Worm (Caenorhabditis elegans) whole organism, L2 larva: ENCODE measurements around the gene F25E5.16.
A peak's percentile ranks its signal among the peaks of the same experiment; 100 is the strongest.
"Not testable (repeated sequence)": the region's sequence is repeated elsewhere in the genome, so short reads cannot be mapped to it uniquely, and the experiment has no call there.

ENCODE experiments used
- C34F6.9 ChIP-seq: fragments of 150-350 bp; optimal IDR thresholded peaks from 2 replicates; lab custom pipeline; 2014; ENCODE audit warnings: missing biosample characterization, missing genetic modification characterization
- F13H6.1 ChIP-seq: sonication (generic microtip); optimal IDR thresholded peaks from 2 replicates; lab custom pipeline; 2016; ENCODE audit warnings: missing genetic modification characterization, missing compliant biosample characterization
- R02D3.7 ChIP-seq: fragments of 150-350 bp; optimal IDR thresholded peaks from 2 replicates; lab custom pipeline; 2014; ENCODE audit warnings: missing biosample characterization, missing genetic modification characterization
- Y55F3AM.14 ChIP-seq: fragments of 200-800 bp; sonication (Bioruptor generic); optimal IDR thresholded peaks from 2 replicates; lab custom pipeline; 2018; ENCODE audit warnings: mild to moderate bottlenecking, missing genetic modification characterization, missing compliant biosample characterization
- ZK546.5 ChIP-seq: sonication (generic microtip); optimal IDR thresholded peaks from 2 replicates; lab custom pipeline; 2017; ENCODE audit warnings: missing biosample characterization, missing genetic modification characterization
- alr-1 ChIP-seq: fragments of 150-350 bp; optimal IDR thresholded peaks from 2 replicates; lab custom pipeline; 2014; ENCODE audit warnings: missing biosample characterization, missing genetic modification characterization
- aly-2 ChIP-seq: fragments of 150-350 bp; optimal IDR thresholded peaks from 2 replicates; lab custom pipeline; 2014; ENCODE audit warnings: missing biosample characterization, missing genetic modification characterization
- ama-1 ChIP-seq: fragments of 150-350 bp; optimal IDR thresholded peaks from 2 replicates; lab custom pipeline; 2018; ENCODE audit warnings: inconsistent platforms
- blmp-1 ChIP-seq: sonication (generic microtip); optimal IDR thresholded peaks from 2 replicates; lab custom pipeline; 2017; ENCODE audit warnings: missing genetic modification characterization, mild to moderate bottlenecking, missing compliant biosample characterization, antibody characterized with exemption, moderate library complexity; ENCODE audit not compliant: insufficient read depth
- ceh-16 ChIP-seq: fragments of 150-350 bp; optimal IDR thresholded peaks from 2 replicates; lab custom pipeline; 2014; ENCODE audit warnings: missing biosample characterization, missing genetic modification characterization
- ceh-82 ChIP-seq: fragments of 150-350 bp; optimal IDR thresholded peaks from 2 replicates; lab custom pipeline; 2014; ENCODE audit warnings: missing biosample characterization, missing genetic modification characterization
- crh-2 ChIP-seq: sonication (generic microtip); optimal IDR thresholded peaks from 2 replicates; lab custom pipeline; 2017; ENCODE audit warnings: missing biosample characterization, missing genetic modification characterization
- dmd-4 ChIP-seq: sonication (generic microtip); optimal IDR thresholded peaks from 2 replicates; lab custom pipeline; 2017; ENCODE audit warnings: missing biosample characterization, missing genetic modification characterization
- egl-27 ChIP-seq: sonication (generic microtip); optimal IDR thresholded peaks from 3 replicates; lab custom pipeline; 2017; ENCODE audit warnings: missing biosample characterization, missing genetic modification reagents, missing genetic modification characterization
- elt-1 ChIP-seq: fragments of 150-350 bp; optimal IDR thresholded peaks from 2 replicates; lab custom pipeline; 2014; ENCODE audit warnings: missing biosample characterization, missing genetic modification characterization
- elt-3 ChIP-seq: sonication (generic microtip); optimal IDR thresholded peaks from 2 replicates; lab custom pipeline; 2017; ENCODE audit warnings: missing biosample characterization, missing genetic modification characterization
- fos-1 ChIP-seq: fragments of 150-350 bp; optimal IDR thresholded peaks from 2 replicates; lab custom pipeline; 2014; ENCODE audit warnings: missing biosample characterization, missing genetic modification characterization
- lin-13 ChIP-seq: fragments of 150-350 bp; optimal IDR thresholded peaks from 2 replicates; lab custom pipeline; 2014; ENCODE audit warnings: missing biosample characterization, missing genetic modification reagents, missing genetic modification characterization
- lin-39 ChIP-seq: fragments of 150-350 bp; optimal IDR thresholded peaks from 2 replicates; lab custom pipeline; 2014; ENCODE audit warnings: missing biosample characterization, missing genetic modification reagents, missing genetic modification characterization
- lsy-2 ChIP-seq, 2 experiments: fragments of 150-350 bp in 1 of 2; sonication (generic microtip) in 1 of 2; optimal IDR thresholded peaks; 2 replicates each; lab custom pipeline; 2014 to 2017; ENCODE audit warnings: missing biosample characterization in 2 of 2, missing genetic modification characterization in 2 of 2
- mab-5 ChIP-seq: fragments of 150-350 bp; optimal IDR thresholded peaks from 2 replicates; lab custom pipeline; 2014; ENCODE audit warnings: missing biosample characterization, missing genetic modification characterization
- mbf-1 ChIP-seq: sonication (generic microtip); optimal IDR thresholded peaks from 2 replicates; lab custom pipeline; 2017; ENCODE audit warnings: missing biosample characterization, missing genetic modification characterization
- mdl-1 ChIP-seq, 2 experiments: fragments of 150-350 bp in 1 of 2; sonication (generic microtip) in 1 of 2; optimal IDR thresholded peaks; 2 replicates each; lab custom pipeline; 2017; ENCODE audit warnings: missing biosample characterization in 2 of 2, missing genetic modification characterization in 2 of 2
- nhr-10 ChIP-seq: sonication (generic microtip); optimal IDR thresholded peaks from 2 replicates; lab custom pipeline; 2017; ENCODE audit warnings: missing biosample characterization, missing genetic modification characterization
- nhr-11 ChIP-seq: fragments of 150-350 bp; optimal IDR thresholded peaks from 2 replicates; lab custom pipeline; 2014; ENCODE audit warnings: missing biosample characterization, missing genetic modification characterization
- nhr-12 ChIP-seq: fragments of 150-350 bp; optimal IDR thresholded peaks from 2 replicates; lab custom pipeline; 2014; ENCODE audit warnings: missing biosample characterization, missing genetic modification characterization
- nhr-129 ChIP-seq: fragments of 150-350 bp; optimal IDR thresholded peaks from 2 replicates; lab custom pipeline; 2014; ENCODE audit warnings: missing biosample characterization, missing genetic modification characterization
- nhr-21 ChIP-seq: fragments of 150-350 bp; optimal IDR thresholded peaks from 2 replicates; lab custom pipeline; 2014; ENCODE audit warnings: missing biosample characterization, missing genetic modification characterization
- nhr-23 ChIP-seq: fragments of 150-350 bp; optimal IDR thresholded peaks from 2 replicates; lab custom pipeline; 2014; ENCODE audit warnings: missing biosample characterization, missing genetic modification reagents, missing genetic modification characterization
- nhr-237 ChIP-seq: fragments of 150-350 bp; optimal IDR thresholded peaks from 2 replicates; lab custom pipeline; 2014; ENCODE audit warnings: missing biosample characterization, missing genetic modification characterization
- nhr-6 ChIP-seq: fragments of 150-350 bp; optimal IDR thresholded peaks from 2 replicates; lab custom pipeline; 2014; ENCODE audit warnings: missing biosample characterization, missing genetic modification characterization
- nhr-77 ChIP-seq: fragments of 150-350 bp; optimal IDR thresholded peaks from 2 replicates; lab custom pipeline; 2014; ENCODE audit warnings: missing biosample characterization, missing genetic modification characterization
- peb-1 ChIP-seq: fragments of 150-350 bp; optimal IDR thresholded peaks from 2 replicates; lab custom pipeline; 2014; ENCODE audit warnings: missing biosample characterization, missing genetic modification characterization
- sem-4 ChIP-seq: fragments of 150-350 bp; optimal IDR thresholded peaks from 2 replicates; lab custom pipeline; 2014; ENCODE audit warnings: missing biosample characterization, missing genetic modification reagents, missing genetic modification characterization
- skn-1 ChIP-seq: sonication (generic microtip); optimal IDR thresholded peaks from 2 replicates; lab custom pipeline; 2017; ENCODE audit warnings: missing biosample characterization, missing genetic modification characterization
- sma-3 ChIP-seq: sonication (generic microtip); optimal IDR thresholded peaks from 2 replicates; lab custom pipeline; 2016; ENCODE audit warnings: missing genetic modification reagents, missing genetic modification characterization, missing compliant biosample characterization
- snpc-4 ChIP-seq: fragments of 150-350 bp; optimal IDR thresholded peaks from 2 replicates; lab custom pipeline; 2014; ENCODE audit warnings: missing biosample characterization, missing genetic modification characterization
- unc-39 ChIP-seq: fragments of 150-350 bp; optimal IDR thresholded peaks from 2 replicates; lab custom pipeline; 2014; ENCODE audit warnings: missing biosample characterization, missing genetic modification characterization
- unc-55 ChIP-seq: fragments of 150-350 bp; sonication (generic microtip); optimal IDR thresholded peaks from 3 replicates; lab custom pipeline; 2014; ENCODE audit warnings: missing biosample characterization, missing genetic modification reagents, missing genetic modification characterization
- zag-1 ChIP-seq: fragments of 150-350 bp; optimal IDR thresholded peaks from 2 replicates; lab custom pipeline; 2014; ENCODE audit warnings: missing biosample characterization, missing genetic modification characterization
- ztf-1 ChIP-seq: fragments of 200-800 bp; sonication (Bioruptor generic); conservative IDR thresholded peaks from 2 replicates; pipeline ENCODE4 v1.3.6; 2022; ENCODE audit warnings: missing genetic modification characterization, missing compliant biosample characterization
- ztf-11 ChIP-seq: sonication (generic microtip); optimal IDR thresholded peaks from 2 replicates; lab custom pipeline; 2017; ENCODE audit warnings: missing biosample characterization, missing genetic modification characterization
- ztf-4 ChIP-seq: fragments of 150-350 bp; optimal IDR thresholded peaks from 2 replicates; lab custom pipeline; 2014; ENCODE audit warnings: missing biosample characterization, missing genetic modification characterization

The F25E5.16 gene

DNA sequence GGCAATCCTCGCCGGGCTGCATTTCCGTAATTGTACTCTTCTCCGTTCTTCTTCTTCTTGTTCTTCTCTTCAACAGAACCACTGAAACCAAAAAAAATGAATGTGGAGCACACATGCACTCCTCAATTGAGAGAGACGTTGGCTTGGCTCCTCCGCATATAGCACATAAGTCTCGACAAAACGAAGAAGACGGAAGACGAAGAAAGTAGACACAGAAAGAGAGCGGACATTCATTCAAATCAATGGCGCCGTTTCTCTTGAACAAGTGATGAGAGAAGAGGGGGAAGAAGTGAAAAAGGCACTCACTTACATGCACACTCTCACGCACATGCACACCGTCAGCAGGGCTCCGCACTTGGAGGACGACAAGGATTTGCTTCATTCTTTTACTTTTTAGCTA is 547 bp upstream of the F25E5.16 start, which contains the start of gene F25E5.9:
Gene F25E5.9 (minus strand): TSS at position 382 of the 400 bp plus-strand sequence.
- TF ChIP-seq Y55F3AM.14 (GFP tag; lab: Kevin White, UChicago) (peak; percentile 52), egl-27 (tag; lab: Kevin White, UChicago) (no peak), mdl-1 (tag; optimal IDR thresholded peaks at IDR 0.05; lab: Kevin White, UChicago) (peak in 1 of 2 experiments; percentile 43), sem-4 (tag; lab: Kevin White, UChicago) (peak; percentile 62), nhr-6 (tag; lab: Kevin White, UChicago) (no peak), nhr-237 (tag; lab: Kevin White, UChicago) (no peak), nhr-12 (tag; lab: Kevin White, UChicago) (no peak), unc-55 (peak; percentile 70), nhr-129 (tag; lab: Kevin White, UChicago) (peak; percentile 18), zag-1 (no peak), mab-5 (tag; lab: Kevin White, UChicago) (no peak), R02D3.7 (tag; lab: Kevin White, UChicago) (no peak), ceh-82 (tag; lab: Kevin White, UChicago) (no peak), nhr-23 (tag; lab: Kevin White, UChicago) (no peak), blmp-1 (tag; lab: Kevin White, UChicago) (no peak), ztf-1 (GFP tag; lab: Robert Waterston, UW) (no peak), unc-39 (tag; lab: Kevin White, UChicago) (no peak), lin-13 (GFP tag; lab: Kevin White, UChicago) (no peak), nhr-77 (tag; lab: Kevin White, UChicago) (no peak), lsy-2 (tag; optimal IDR thresholded peaks at IDR 0.05; lab: Kevin White, UChicago) (peak in 1 of 2 experiments; percentile 34), nhr-10 (tag; lab: Kevin White, UChicago) (no peak), ama-1 (peak; percentile 51), fos-1 (tag; lab: Kevin White, UChicago) (no peak), lin-39 (tag; lab: Kevin White, UChicago) (no peak), sma-3 (GFP tag; lab: Kevin White, UChicago) (no peak), ZK546.5 (tag; lab: Kevin White, UChicago) (no peak), mbf-1 (tag; lab: Kevin White, UChicago) (no peak), crh-2 (tag; lab: Kevin White, UChicago) (no peak), ceh-16 (no peak), C34F6.9 (peak; percentile 65), dmd-4 (tag; lab: Kevin White, UChicago) (no peak), nhr-21 (tag; lab: Kevin White, UChicago) (no peak), snpc-4 (tag; lab: Kevin White, UChicago) (no peak), ztf-11 (tag; lab: Kevin White, UChicago) (no peak), elt-1 (tag; lab: Kevin White, UChicago) (no peak), elt-3 (tag; lab: Kevin White, UChicago) (no peak), nhr-11 (no peak), alr-1 (tag; lab: Kevin White, UChicago) (no peak), ztf-4 (tag; lab: Kevin White, UChicago) (no peak), peb-1 (no peak), F13H6.1 (peak; percentile 1), aly-2 (tag; lab: Kevin White, UChicago) (no peak)
- TF ChIP-seq, all 48 proteins: peak for 9

DNA sequence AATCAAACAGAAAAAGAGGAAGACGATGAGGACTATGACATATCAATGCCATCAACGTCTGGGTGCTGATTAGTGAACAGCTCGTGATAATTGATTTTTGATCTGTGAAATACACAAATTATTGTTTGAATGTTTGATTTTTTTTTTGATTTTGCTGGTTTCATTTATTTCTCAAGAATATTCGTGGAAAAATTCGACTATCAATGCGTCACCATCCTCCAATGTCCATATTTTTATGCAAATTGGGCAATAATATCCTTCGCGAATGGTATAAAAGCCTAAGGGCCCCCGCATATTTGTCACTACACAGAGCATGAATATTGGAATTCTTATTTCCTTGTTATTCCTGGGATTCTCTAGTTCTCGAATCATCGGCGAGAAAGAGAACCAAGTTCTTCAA is 1.7 kb downstream of the F25E5.16 start, which contains the start of gene try-13:
Gene try-13 (plus strand): TSS at position 301 of the 400 bp plus-strand sequence.
- TF ChIP-seq skn-1 (no peak), mdl-1 (tag; optimal IDR thresholded peaks at IDR 0.05; lab: Kevin White, UChicago) (no peak), sem-4 (tag; lab: Kevin White, UChicago) (no peak), egl-27 (tag; lab: Kevin White, UChicago) (no peak)

DNA sequence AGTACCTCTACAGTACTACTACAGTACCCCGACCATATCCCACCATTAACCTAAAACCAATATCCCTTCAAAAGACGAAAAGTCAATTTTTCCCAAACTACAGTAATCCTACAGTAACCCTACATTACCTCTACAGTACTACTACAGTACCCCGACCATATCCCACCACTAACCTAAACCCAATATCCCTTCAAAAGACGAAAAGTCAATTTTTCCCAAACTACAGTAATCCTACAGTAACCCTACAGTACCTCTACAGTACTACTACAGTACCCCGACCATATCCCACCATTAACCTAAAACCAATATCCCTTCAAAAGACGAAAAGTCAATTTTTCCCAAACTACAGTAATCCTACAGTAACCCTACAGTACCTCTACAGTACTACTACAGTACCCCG is 6.2 kb downstream of the F25E5.16 start, which contains the start of gene nhr-141:
Gene nhr-141 (plus strand): TSS at position 331 of the 400 bp plus-strand sequence.
- not testable (repeated sequence) for TF ChIP-seq R02D3.7 (tag; lab: Kevin White, UChicago); sem-4 (tag; lab: Kevin White, UChicago); lin-13 (GFP tag; lab: Kevin White, UChicago)
- TF ChIP-seq, all 48 proteins: peak for 0; not testable (repeated sequence) for 48
